Fruit fly (Drosophila melanogaster) whole organism, pupa: ENCODE measurements around the gene MED10.

Experiments used
- CG10348 ChIP-seq: fragments of 200-800 bp; sonication (Bioruptor generic); IDR thresholded peaks from 2 replicates; pipeline ENCODE4 v1.3.6; 2022; ENCODE audit warnings: missing biosample characterization, missing genetic modification characterization
- CG12605 ChIP-seq: fragments of 200-800 bp; sonication (Bioruptor generic); IDR thresholded peaks from 2 replicates; pipeline ENCODE4 v1.3.6; 2022; ENCODE audit warnings: missing biosample characterization, missing genetic modification characterization
- CG13204 ChIP-seq: fragments of 200-800 bp; sonication (Bioruptor generic); optimal IDR thresholded peaks from 2 replicates; lab custom pipeline; 2018; ENCODE audit warnings: missing biosample characterization, mild to moderate bottlenecking, missing genetic modification characterization, moderate library complexity
- CG14655 ChIP-seq: fragments of 200-800 bp; sonication (Bioruptor generic); optimal IDR thresholded peaks from 3 replicates; lab custom pipeline; 2017; ENCODE audit warnings: mild to moderate bottlenecking, missing biosample characterization, missing genetic modification reagents, missing genetic modification characterization
- CG15710 ChIP-seq: fragments of 200-800 bp; sonication (Bioruptor generic); optimal IDR thresholded peaks from 2 replicates; lab custom pipeline; 2018; ENCODE audit warnings: missing biosample characterization, mild to moderate bottlenecking, missing genetic modification characterization, moderate library complexity
- CG17806 ChIP-seq: fragments of 200-800 bp; sonication (Bioruptor generic); optimal IDR thresholded peaks from 2 replicates; lab custom pipeline; 2018; ENCODE audit warnings: missing biosample characterization, mild to moderate bottlenecking, missing genetic modification characterization, moderate library complexity
- CG32121 ChIP-seq: fragments of 200-800 bp; sonication (Bioruptor generic); IDR thresholded peaks from 2 replicates; pipeline ENCODE4 v1.3.6; 2022; ENCODE audit warnings: missing biosample characterization, missing genetic modification characterization
- CG34367 ChIP-seq: fragments of 200-800 bp; sonication (Bioruptor generic); optimal IDR thresholded peaks from 2 replicates; lab custom pipeline; 2018; ENCODE audit warnings: missing biosample characterization, mild to moderate bottlenecking, missing genetic modification characterization
- CG4496 ChIP-seq: fragments of 200-800 bp; sonication (Bioruptor generic); IDR thresholded peaks from 3 replicates; pipeline ENCODE4 v1.3.6; 2022; ENCODE audit warnings: missing biosample characterization, missing genetic modification characterization
- CG8159 ChIP-seq: fragments of 200-800 bp; sonication (Bioruptor generic); optimal IDR thresholded peaks from 3 replicates; lab custom pipeline; 2018; ENCODE audit warnings: missing biosample characterization, mild to moderate bottlenecking, missing genetic modification characterization, moderate library complexity
- CG8301 ChIP-seq: fragments of 200-800 bp; sonication (Bioruptor generic); optimal IDR thresholded peaks from 2 replicates; lab custom pipeline; 2018; ENCODE audit warnings: missing biosample characterization, mild to moderate bottlenecking, missing genetic modification characterization
- CG9948 ChIP-seq: fragments of 200-800 bp; sonication (Bioruptor generic); optimal IDR thresholded peaks from 2 replicates; lab custom pipeline; 2018; ENCODE audit warnings: missing biosample characterization, mild to moderate bottlenecking, missing genetic modification characterization, moderate library complexity
- D1 ChIP-seq: fragments of 200-800 bp; sonication (Bioruptor generic); optimal IDR thresholded peaks from 2 replicates; lab custom pipeline; 2018; ENCODE audit warnings: missing biosample characterization, mild to moderate bottlenecking, missing genetic modification characterization, moderate library complexity
- EcR ChIP-seq: fragments of 200-800 bp; sonication (Bioruptor generic); optimal IDR thresholded peaks from 3 replicates; lab custom pipeline; 2019; ENCODE audit warnings: missing biosample characterization, missing genetic modification characterization, mild to moderate bottlenecking, moderate library complexity, missing genetic modification reagents
- Ets98B ChIP-seq: fragments of 200-800 bp; sonication (Bioruptor generic); IDR thresholded peaks from 2 replicates; pipeline ENCODE4 v1.3.6; 2022; ENCODE audit warnings: missing biosample characterization, missing genetic modification characterization
- Pif1A ChIP-seq: fragments of 200-800 bp; sonication (Bioruptor generic); optimal IDR thresholded peaks from 3 replicates; lab custom pipeline; 2016; ENCODE audit warnings: missing biosample characterization, missing genetic modification characterization
- Pif1B ChIP-seq: fragments of 200-800 bp; sonication (Bioruptor generic); optimal IDR thresholded peaks from 3 replicates; lab custom pipeline; 2016; ENCODE audit warnings: missing biosample characterization, missing genetic modification characterization
- Snoo ChIP-seq: fragments of 200-800 bp; sonication (Bioruptor generic); optimal IDR thresholded peaks from 3 replicates; lab custom pipeline; 2017; ENCODE audit warnings: missing biosample characterization, mild to moderate bottlenecking, missing genetic modification characterization, inconsistent platforms
- fd96Ca ChIP-seq: fragments of 200-800 bp; sonication (Bioruptor generic); IDR thresholded peaks from 3 replicates; pipeline ENCODE4 v1.3.6; 2022; ENCODE audit warnings: missing biosample characterization, missing genetic modification characterization
- gl ChIP-seq: fragments of 200-800 bp; sonication (Bioruptor generic); optimal IDR thresholded peaks from 2 replicates; lab custom pipeline; 2018; ENCODE audit warnings: missing biosample characterization, mild to moderate bottlenecking, missing genetic modification characterization
- rn ChIP-seq: fragments of 200-800 bp; sonication (Bioruptor generic); IDR thresholded peaks from 2 replicates; pipeline ENCODE4 v1.3.6; 2022; ENCODE audit warnings: missing biosample characterization, missing genetic modification characterization

Gene MED10

DNA sequence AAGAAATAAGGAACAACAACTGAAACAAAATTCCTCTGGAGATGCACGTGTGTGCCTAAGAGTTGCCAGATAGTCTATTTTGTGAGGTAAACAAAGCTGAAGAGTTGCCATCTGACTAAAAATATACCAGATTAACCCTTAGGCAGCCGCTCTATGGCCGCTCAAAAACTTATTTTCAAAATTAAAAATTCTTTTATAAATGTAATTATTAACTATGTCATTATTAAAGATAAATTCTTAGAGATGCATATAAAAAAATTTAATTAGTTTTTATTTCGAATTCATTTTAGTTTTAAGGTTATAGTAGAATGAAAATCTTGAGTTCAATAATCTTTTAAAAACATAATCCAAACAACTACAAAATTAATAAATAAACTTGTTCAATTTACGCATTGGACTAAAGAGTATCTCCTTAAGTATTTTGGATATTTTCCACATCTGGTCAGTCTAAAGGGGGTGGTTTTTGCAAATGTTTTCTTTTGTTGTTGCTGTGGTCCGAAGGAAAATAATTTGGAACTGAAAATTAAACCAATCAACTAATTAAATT is 3.2 kb upstream of the MED10 start, which contains the start of gene Tmx3:
Tmx3 (plus strand) TSS at position 442 of the 547 bp plus-strand sequence.
- TF ChIP-seq gl (tag; lab: Kevin White, UChicago) (no peak), CG32121 (GFP tag; lab: Robert Waterston, UW) (peak; percentile 89), CG9948 (tag; lab: Kevin White, UChicago) (peak; percentile 87), D1 (peak; percentile 86), fd96Ca (GFP tag; lab: Robert Waterston, UW) (peak; percentile 77), CG12605 (GFP tag; lab: Robert Waterston, UW) (peak; percentile 78), CG8159 (tag; lab: Kevin White, UChicago) (peak; percentile 90), rn (GFP tag; lab: Robert Waterston, UW) (peak; percentile 81), Snoo (tag; lab: Kevin White, UChicago) (peak; percentile 79), CG34367 (peak; percentile 73), CG14655 (GFP tag; lab: Kevin White, UChicago) (peak; percentile 81), CG15710 (tag; lab: Kevin White, UChicago) (peak; percentile 88), CG8301 (tag; lab: Kevin White, UChicago) (peak; percentile 64), CG4496 (peak; percentile 94), EcR (GFP tag; lab: Kevin White, UChicago) (no peak), CG17806 (tag; lab: Kevin White, UChicago) (peak; percentile 83), Pif1B (GFP tag; lab: Kevin White, UChicago) (peak; percentile 62), Ets98B (peak; percentile 86), CG10348 (no peak), CG13204 (GFP tag; lab: Kevin White, UChicago) (no peak), Pif1A (GFP tag; lab: Kevin White, UChicago) (no peak)

DNA sequence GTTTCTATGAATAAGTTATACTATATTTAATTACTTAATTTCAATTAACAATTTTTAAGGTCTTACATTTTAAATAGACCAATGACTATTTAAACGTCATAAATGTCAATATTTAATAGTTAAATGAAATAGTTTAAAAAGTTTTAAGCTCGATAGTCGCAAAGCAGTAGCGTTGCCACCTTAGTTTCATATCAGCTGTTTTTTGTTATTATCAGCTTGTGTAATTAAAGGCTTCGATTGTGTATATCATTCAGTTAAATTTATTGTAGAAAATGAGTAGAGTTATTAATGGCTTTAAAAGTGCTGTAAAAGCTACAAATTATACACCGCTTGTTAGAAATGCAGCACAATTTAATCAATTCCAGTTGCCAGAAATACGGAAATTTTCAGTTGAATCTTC is 1.0 kb downstream of the MED10 start, which contains the start of gene Hsc20:
Hsc20 (plus strand) TSS at position 204 of the 400 bp plus-strand sequence.
- TF ChIP-seq D1 = no peak
- TF ChIP-seq Pif1A (GFP tag; lab: Kevin White, UChicago) = no peak
- no peak for TF ChIP-seq CG32121 (GFP tag; lab: Robert Waterston, UW)
- TF ChIP-seq CG17806 (tag; lab: Kevin White, UChicago) = no peak
- no peak for TF ChIP-seq CG34367
- TF ChIP-seq rn (GFP tag; lab: Robert Waterston, UW) = no peak
- no peak for TF ChIP-seq CG8301 (tag; lab: Kevin White, UChicago)
- no peak for TF ChIP-seq CG15710 (tag; lab: Kevin White, UChicago)
- no peak for TF ChIP-seq Snoo (tag; lab: Kevin White, UChicago)
- TF ChIP-seq gl (tag; lab: Kevin White, UChicago) = no peak
- no peak for TF ChIP-seq CG4496
- no peak for TF ChIP-seq CG12605 (GFP tag; lab: Robert Waterston, UW)
- no peak for TF ChIP-seq CG13204 (GFP tag; lab: Kevin White, UChicago)
- no peak for TF ChIP-seq fd96Ca (GFP tag; lab: Robert Waterston, UW)
- no peak for TF ChIP-seq CG14655 (GFP tag; lab: Kevin White, UChicago)
- TF ChIP-seq CG8159 (tag; lab: Kevin White, UChicago) = no peak

DNA sequence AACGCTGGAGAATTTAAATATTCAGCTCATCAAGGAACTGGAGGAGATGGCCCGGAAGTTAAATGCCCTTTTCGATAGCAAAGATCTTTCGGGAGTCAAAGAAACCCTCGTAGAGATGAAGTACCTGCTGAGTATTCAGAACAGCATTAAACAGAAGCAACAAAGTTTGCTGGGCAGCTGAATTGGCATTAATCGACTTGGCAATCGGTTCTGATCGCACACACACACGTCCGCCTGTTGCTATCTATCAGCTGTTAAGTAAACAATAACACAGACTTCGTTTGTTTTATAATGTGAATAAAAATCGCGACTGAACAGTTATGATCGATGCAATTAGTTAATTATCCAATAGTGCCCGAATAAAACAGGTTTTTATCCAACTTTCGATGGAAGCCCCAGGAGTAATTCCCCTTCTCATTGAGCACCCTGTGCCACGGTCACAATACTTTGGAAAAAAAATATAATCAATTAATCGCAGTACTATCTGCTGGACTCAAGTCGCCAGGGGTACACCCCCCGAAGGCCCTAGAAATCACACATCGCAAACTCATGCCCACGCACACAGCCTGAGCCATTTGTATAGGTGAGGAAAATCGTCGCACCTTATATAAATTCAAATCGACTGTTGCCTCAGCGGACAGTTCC is 2.1 kb downstream of the MED10 start:
- TF ChIP-seq CG12605 (GFP tag; lab: Robert Waterston, UW) (0 out of 2 replicates have a peak, but pooled peaks have one; percentile 45), CG15710 (tag; lab: Kevin White, UChicago) (no peak)

DNA sequence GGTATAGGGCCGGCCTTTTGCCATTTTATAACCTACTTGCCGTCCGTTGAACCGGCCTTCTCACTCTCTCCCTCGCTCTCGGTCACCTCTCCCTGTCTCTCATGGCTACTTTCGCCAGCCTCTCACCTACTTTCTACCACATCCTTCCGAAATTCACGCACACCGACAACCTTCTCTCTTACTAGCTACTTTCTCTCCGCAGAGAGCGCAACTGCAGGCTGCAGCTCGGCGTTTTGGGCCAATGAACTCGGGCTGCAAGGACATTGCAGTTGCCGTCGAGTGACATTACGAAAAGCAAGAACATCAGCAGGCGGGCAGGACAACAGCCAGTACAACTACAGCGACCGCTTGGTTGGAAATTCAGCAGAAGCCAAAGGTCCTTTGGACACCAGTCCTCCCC is 9.4 kb downstream of the MED10 start:
- TF ChIP-seq EcR (GFP tag; lab: Kevin White, UChicago) = peak; percentile 79
- no peak for TF ChIP-seq CG32121 (GFP tag; lab: Robert Waterston, UW)
- no peak for TF ChIP-seq CG12605 (GFP tag; lab: Robert Waterston, UW)

DNA sequence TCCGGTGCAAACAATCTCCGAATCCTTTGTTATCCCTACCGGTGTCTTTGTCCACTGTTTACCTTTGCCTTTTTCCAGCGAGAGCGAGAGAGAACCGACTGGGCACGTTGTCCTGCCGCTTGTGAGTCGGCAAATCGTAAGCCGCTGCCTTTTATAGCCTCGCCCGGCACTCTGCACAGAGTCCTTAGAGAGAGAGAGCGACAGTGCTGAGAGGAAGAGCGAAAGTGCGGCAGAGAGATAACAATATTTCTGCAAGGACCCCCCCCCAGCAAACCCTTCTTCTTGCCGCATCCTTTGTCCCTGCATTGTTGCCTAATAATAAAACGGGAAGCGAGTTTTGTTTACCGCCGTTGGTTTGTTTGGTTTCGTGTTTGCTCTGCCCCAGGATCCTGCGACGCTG is 20.4 kb downstream of the MED10 start, which contains the start of gene CG13055:
CG13055 (minus strand) TSS at position 101 of the 400 bp plus-strand sequence.
- TF ChIP-seq Ets98B (no peak), Snoo (tag; lab: Kevin White, UChicago) (no peak), CG10348 (no peak), CG15710 (tag; lab: Kevin White, UChicago) (no peak), fd96Ca (GFP tag; lab: Robert Waterston, UW) (no peak), EcR (GFP tag; lab: Kevin White, UChicago) (no peak), CG13204 (GFP tag; lab: Kevin White, UChicago) (no peak), CG14655 (GFP tag; lab: Kevin White, UChicago) (no peak), Pif1A (GFP tag; lab: Kevin White, UChicago) (no peak), CG8301 (tag; lab: Kevin White, UChicago) (no peak), D1 (no peak)

DNA sequence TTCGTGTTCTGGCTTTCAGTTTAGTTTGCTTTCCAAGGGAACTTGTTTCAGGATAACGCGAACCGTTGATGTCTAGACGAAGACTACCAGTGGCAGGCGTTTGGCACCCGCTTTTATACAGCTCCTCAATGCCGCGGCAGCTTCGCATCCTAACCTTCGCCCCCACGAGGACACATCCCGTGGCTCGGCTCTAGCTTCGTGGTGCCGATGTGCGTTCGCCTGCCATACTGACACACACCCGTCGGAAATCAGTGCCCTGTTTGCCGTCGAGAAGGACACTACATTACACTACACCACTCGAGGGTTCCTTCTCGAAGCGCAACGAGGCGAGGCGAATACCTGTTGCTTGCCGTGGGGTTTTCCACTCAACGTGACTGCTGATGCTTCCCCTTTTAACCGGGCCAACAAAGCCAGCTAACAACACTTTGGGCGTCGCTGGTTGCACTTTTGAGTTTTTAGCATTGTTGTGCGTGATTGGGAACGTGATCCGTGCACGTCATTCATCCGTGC is 25.3 kb downstream of the MED10 start, which contains the start of gene CG13054:
CG13054 (minus strand) TSS at position 74 of the 510 bp plus-strand sequence.
- no peak for TF ChIP-seq CG14655 (GFP tag; lab: Kevin White, UChicago)
- TF ChIP-seq EcR (GFP tag; lab: Kevin White, UChicago) = no peak
- no peak for TF ChIP-seq CG8301 (tag; lab: Kevin White, UChicago)
- no peak for TF ChIP-seq fd96Ca (GFP tag; lab: Robert Waterston, UW)
- no peak for TF ChIP-seq CG34367
- 0 out of 3 replicates have a peak, but pooled peaks have one; percentile 48 for TF ChIP-seq CG4496
- TF ChIP-seq CG12605 (GFP tag; lab: Robert Waterston, UW) = peak; percentile 65; the same call in 1 of the 2 replicates
- TF ChIP-seq Snoo (tag; lab: Kevin White, UChicago) = no peak
